Worm (Caenorhabditis elegans) whole organism, midembryonic: Measurements from ENCODE around the gene C16C10.4.

ENCODE experiments used
- T22C8.4 ChIP-seq: fragments of 200-800 bp; sonication (Bioruptor generic); IDR thresholded peaks from 2 replicates; pipeline ENCODE4 v1.3.6; 2022; ENCODE audit warnings: missing genetic modification characterization, missing compliant biosample characterization
- cog-1 ChIP-seq: sonication (generic microtip); optimal IDR thresholded peaks from 2 replicates; lab custom pipeline; 2016; ENCODE audit warnings: missing genetic modification characterization, missing compliant biosample characterization
- flt-1 ChIP-seq: fragments of 200-800 bp; sonication (Bioruptor generic); IDR thresholded peaks from 2 replicates; pipeline ENCODE4 v1.3.6; 2022; ENCODE audit warnings: missing genetic modification characterization, missing compliant biosample characterization
- klf-2 ChIP-seq: fragments of 200-800 bp; sonication (Bioruptor generic); conservative IDR thresholded peaks from 2 replicates; pipeline ENCODE4 v1.3.6; 2022; ENCODE audit warnings: missing genetic modification reagents, missing genetic modification characterization, missing compliant biosample characterization
- med-1 ChIP-seq: sonication (generic microtip); optimal IDR thresholded peaks from 2 replicates; lab custom pipeline; 2017; ENCODE audit warnings: missing genetic modification characterization, mild to moderate bottlenecking, missing compliant biosample characterization, antibody characterized with exemption, missing genetic modification reagents; ENCODE audit not compliant: insufficient read depth
- ref-1 ChIP-seq: fragments of 200-800 bp; sonication (Bioruptor generic); conservative IDR thresholded peaks from 2 replicates; pipeline ENCODE4 v1.3.6; 2022; ENCODE audit warnings: missing genetic modification reagents, missing genetic modification characterization, missing compliant biosample characterization
- tab-1 ChIP-seq: fragments of 200-800 bp; sonication (Bioruptor generic); IDR thresholded peaks from 2 replicates; pipeline ENCODE4 v1.3.6; 2022; ENCODE audit warnings: missing genetic modification characterization, missing compliant biosample characterization
- ztf-23 ChIP-seq: fragments of 200-800 bp; sonication (Bioruptor generic); IDR thresholded peaks from 2 replicates; pipeline ENCODE4 v1.3.6; 2022; ENCODE audit warnings: missing genetic modification reagents, missing genetic modification characterization, missing compliant biosample characterization
- ztf-29 ChIP-seq: fragments of 200-800 bp; sonication (Bioruptor generic); IDR thresholded peaks from 2 replicates; pipeline ENCODE4 v1.3.6; 2022; ENCODE audit warnings: missing genetic modification reagents, missing genetic modification characterization, missing compliant biosample characterization

The C16C10.4 gene

DNA sequence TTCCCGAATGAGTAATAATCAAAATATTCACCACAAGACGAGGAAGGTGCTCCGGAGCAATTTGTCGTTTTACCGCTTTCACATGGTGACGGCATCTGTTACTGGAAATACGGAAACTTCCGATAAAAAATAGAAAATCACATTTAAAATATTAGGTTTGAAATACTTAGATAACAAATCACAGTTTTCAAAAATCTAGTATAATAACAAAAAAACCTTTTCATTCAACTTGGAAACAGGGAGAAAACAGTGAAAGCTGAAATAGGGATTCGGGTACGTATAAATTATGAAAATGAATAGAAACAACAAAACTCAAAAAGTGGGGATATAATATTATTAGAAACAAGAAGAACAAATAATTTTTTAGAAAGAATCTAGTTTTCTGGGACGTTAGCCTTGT lies 10.2 kb downstream of the C16C10.4 start, which contains the start of gene C16C10.1:
Gene C16C10.1 (minus strand): TSS at position 101 of the 400 bp plus-strand sequence.
- no peak for TF ChIP-seq ztf-29 (GFP tag; lab: Robert Waterston, UW)
- TF ChIP-seq klf-2 (GFP tag; lab: Robert Waterston, UW) = no peak
- no peak for TF ChIP-seq cog-1
- TF ChIP-seq T22C8.4 (GFP tag; lab: Robert Waterston, UW) = no peak
- TF ChIP-seq flt-1 (GFP tag; lab: Robert Waterston, UW) = no peak
- TF ChIP-seq ref-1 = no peak
- no peak for TF ChIP-seq med-1 (GFP tag; lab: Kevin White, UChicago)
- no peak for TF ChIP-seq tab-1 (GFP tag; lab: Robert Waterston, UW)
- no peak for TF ChIP-seq ztf-23 (GFP tag; lab: Robert Waterston, UW)

DNA sequence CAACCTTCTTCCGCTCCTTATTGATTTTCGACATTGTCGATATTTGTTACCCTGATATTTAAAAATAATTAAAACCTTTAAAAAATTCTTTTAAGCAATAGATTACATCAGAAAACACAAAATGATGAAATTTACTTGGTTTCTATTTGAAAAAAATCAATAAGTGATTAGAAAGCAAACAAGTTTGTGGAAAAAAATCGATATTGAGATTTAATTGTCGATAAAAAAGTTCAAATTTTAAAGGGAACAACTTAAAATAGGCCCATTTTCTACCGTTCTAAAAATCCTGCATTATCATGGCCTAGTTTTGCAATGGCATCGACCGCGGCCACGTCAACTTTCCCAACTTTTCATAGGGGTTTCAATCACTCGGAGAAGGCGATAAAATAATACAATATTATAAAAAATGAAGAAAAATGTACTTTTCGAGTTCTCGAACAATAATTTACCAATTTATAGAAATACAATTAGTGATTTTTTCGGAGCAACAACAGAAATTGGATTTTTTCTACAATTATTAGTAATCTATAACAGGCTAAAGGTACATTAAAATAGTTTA lies 15.7 kb downstream of the C16C10.4 start, which contains the start of gene lars-1:
Gene lars-1 (minus strand): TSS at position 51 of the 559 bp plus-strand sequence.
- TF ChIP-seq T22C8.4 (GFP tag; lab: Robert Waterston, UW) = 0 out of 2 replicates have a peak, but pooled peaks have one; percentile 19
- TF ChIP-seq med-1 (GFP tag; lab: Kevin White, UChicago) = no peak

DNA sequence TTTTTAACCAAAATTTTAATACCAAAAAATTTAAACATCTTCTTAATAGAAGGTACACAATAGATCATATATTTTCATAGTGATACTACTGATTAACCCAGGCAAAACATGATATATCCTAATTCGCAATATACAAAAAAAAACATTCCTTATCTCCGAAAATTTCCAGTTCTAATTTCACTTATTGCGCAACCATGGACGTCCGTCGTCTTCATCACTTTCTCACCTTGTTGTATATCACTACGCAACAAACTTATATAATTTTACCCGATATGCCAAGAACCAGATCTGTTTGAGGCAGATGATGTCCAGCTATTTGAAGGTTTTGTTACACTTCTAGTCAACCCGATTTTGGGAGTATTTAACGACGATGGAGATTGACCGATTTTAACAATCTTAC lies 16.7 kb downstream of the C16C10.4 start, which contains the start of gene R74.2:
Gene R74.2 (plus strand): TSS at position 316 of the 400 bp plus-strand sequence.
- TF ChIP-seq cog-1 = no peak
- TF ChIP-seq tab-1 (GFP tag; lab: Robert Waterston, UW) = no peak
- TF ChIP-seq ztf-23 (GFP tag; lab: Robert Waterston, UW) = no peak
- TF ChIP-seq med-1 (GFP tag; lab: Kevin White, UChicago) = no peak
- no peak for TF ChIP-seq ref-1
- no peak for TF ChIP-seq ztf-29 (GFP tag; lab: Robert Waterston, UW)
- no peak for TF ChIP-seq flt-1 (GFP tag; lab: Robert Waterston, UW)

DNA sequence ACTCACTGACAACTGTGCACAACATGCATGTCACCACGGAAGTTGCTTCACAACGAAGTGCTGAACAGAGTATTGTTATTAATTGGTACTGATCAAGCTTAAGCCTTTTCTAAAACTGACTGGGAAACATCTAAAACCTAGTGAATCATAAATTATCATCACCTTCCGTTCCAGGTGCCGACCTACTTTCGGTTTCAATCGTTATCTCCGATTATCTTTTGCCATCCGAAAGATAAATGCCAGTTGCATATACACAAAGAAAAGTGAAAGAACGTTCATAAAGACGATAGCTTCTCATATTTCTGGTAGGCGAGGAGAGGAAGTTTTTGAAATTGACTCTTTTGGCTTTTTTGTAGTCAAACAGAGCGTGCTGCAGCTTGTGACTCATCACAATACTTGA lies 18.5 kb downstream of the C16C10.4 start:
- TF ChIP-seq T22C8.4 (GFP tag; lab: Robert Waterston, UW) (no peak), ztf-29 (GFP tag; lab: Robert Waterston, UW) (0 out of 2 replicates have a peak, but pooled peaks have one; percentile 37)

DNA sequence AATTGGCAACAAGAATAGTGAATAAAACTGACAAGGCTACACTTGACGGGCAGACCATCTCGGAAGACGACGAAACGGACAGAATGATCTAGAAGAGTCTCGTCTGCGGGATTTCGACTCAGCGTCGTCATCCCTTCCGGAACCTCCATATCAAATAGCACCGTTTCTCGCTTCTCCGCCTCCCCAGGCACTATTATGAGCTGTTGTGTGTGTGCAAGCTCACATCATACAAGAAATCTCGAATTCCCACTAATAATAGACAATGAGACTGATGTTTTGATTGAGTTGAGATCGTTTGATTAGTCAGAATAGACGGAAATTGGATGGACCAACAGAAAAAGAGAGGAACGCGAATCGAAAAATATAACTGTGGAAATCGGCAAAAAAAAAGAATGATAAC lies 19.1 kb downstream of the C16C10.4 start, which contains the start of gene spp-28:
Gene spp-28 (minus strand): TSS at position 101 of the 400 bp plus-strand sequence.
- TF ChIP-seq med-1 (GFP tag; lab: Kevin White, UChicago) = no peak
- TF ChIP-seq klf-2 (GFP tag; lab: Robert Waterston, UW) = no peak
- TF ChIP-seq flt-1 (GFP tag; lab: Robert Waterston, UW) = no peak

DNA sequence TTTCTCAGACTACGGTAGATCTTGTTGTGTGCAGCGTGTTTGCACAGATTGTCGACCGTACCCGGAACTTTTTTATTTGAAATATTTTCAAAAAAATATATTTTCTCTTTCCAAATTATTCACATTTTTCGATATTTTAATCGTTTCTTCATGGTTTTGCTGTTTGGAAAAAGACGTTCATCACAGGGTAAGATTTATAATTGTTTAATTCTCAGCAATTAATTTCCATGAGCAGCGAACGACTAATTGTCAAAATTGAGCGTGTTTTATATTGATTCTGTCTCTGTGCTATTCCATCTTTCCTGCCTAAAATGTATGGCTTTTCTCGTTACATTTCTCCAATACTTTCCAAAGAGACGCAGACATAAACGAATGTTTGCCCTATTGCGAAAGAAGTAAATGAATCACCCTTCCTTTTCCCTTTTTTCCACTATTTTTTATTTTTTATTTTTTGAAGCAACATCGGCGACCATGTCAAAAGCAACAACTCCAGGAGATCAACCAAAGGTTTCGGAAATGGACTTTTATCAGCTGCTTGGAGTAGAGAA lies 20.0 kb downstream of the C16C10.4 start, which contains the start of gene dnj-16:
Gene dnj-16 (plus strand): TSS at position 51 of the 548 bp plus-strand sequence.
- no peak for TF ChIP-seq tab-1 (GFP tag; lab: Robert Waterston, UW)
- TF ChIP-seq flt-1 (GFP tag; lab: Robert Waterston, UW) = no peak
- no peak for TF ChIP-seq ztf-29 (GFP tag; lab: Robert Waterston, UW)
- no peak for TF ChIP-seq T22C8.4 (GFP tag; lab: Robert Waterston, UW)
- no peak for TF ChIP-seq ztf-23 (GFP tag; lab: Robert Waterston, UW)
- TF ChIP-seq med-1 (GFP tag; lab: Kevin White, UChicago) = no peak
- TF ChIP-seq ref-1 = no peak
- no peak for TF ChIP-seq cog-1
- TF ChIP-seq klf-2 (GFP tag; lab: Robert Waterston, UW) = no peak

DNA sequence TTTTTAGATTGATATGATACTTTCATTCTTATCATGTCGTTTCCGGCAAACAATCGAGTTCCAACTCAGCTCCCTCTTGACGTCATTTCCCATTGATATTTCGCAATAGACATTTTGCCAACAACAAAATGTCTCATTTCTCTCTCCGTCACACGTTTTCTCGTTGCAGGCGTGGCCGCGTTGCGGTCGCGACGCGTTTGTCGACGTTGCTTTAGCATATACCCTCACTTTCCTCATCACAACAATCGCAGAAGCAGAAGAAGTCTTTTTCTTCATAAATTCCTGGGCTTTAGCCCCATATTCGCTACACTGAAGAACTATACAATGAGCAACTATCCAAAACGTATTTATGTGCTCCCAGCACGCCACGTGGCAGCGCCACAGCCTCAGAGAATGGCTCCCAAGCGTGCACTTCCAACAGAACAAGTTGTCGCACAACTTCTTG lies 22.5 kb downstream of the C16C10.4 start, which contains the start of gene xbp-1:
Gene xbp-1 (plus strand): TSS at position 151 of the 445 bp plus-strand sequence.
- TF ChIP-seq tab-1 (GFP tag; lab: Robert Waterston, UW) (no peak), flt-1 (GFP tag; lab: Robert Waterston, UW) (peak; percentile 66), ref-1 (no peak), cog-1 (peak; percentile 45), klf-2 (GFP tag; lab: Robert Waterston, UW) (no peak), ztf-29 (GFP tag; lab: Robert Waterston, UW) (0 out of 2 replicates have a peak, but pooled peaks have one; percentile 45), ztf-23 (GFP tag; lab: Robert Waterston, UW) (peak; percentile 41; the same call in 1 of the 2 replicates)

DNA sequence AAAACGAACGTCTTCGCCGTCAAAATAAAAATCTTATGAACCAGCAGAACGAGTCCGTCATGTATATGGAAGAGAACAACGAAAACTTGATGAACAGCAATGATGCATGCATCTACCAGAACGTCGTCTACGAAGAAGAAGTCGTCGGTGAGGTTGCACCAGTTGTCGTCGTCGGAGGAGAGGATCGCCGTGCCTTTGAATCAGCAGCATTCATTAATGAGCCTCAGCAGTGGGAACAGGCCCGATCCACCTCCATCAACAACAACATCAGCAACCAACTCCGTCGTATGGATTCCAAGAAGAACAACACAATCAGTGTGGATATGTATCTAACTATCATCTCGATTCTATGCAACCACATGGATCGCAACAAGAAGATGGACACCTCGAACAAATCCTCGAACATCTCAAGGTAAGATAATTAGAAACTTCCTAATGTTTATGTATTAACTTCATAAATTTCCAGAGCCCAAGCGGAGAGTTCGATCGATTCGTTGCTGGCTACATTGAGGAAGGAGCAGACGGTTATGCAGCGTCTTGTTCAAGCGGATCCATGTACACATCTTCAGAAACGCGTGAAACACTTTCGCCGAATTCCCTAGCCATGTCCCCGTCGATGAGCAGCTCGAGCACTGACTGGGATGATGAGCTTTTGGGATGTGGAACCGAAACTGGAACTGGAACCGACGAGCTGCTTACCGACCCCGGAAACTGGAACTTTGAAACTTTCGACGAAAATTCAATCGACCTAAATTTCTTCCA lies 23.4 kb downstream of the C16C10.4 start:
- no peak for TF ChIP-seq flt-1 (GFP tag; lab: Robert Waterston, UW)
- no peak for TF ChIP-seq ztf-23 (GFP tag; lab: Robert Waterston, UW)
- TF ChIP-seq klf-2 (GFP tag; lab: Robert Waterston, UW) = no peak
- no peak for TF ChIP-seq T22C8.4 (GFP tag; lab: Robert Waterston, UW)
- no peak for TF ChIP-seq cog-1
- TF ChIP-seq ztf-29 (GFP tag; lab: Robert Waterston, UW) = no peak
- no peak for TF ChIP-seq ref-1
- no peak for TF ChIP-seq med-1 (GFP tag; lab: Kevin White, UChicago)
- TF ChIP-seq tab-1 (GFP tag; lab: Robert Waterston, UW) = no peak

DNA sequence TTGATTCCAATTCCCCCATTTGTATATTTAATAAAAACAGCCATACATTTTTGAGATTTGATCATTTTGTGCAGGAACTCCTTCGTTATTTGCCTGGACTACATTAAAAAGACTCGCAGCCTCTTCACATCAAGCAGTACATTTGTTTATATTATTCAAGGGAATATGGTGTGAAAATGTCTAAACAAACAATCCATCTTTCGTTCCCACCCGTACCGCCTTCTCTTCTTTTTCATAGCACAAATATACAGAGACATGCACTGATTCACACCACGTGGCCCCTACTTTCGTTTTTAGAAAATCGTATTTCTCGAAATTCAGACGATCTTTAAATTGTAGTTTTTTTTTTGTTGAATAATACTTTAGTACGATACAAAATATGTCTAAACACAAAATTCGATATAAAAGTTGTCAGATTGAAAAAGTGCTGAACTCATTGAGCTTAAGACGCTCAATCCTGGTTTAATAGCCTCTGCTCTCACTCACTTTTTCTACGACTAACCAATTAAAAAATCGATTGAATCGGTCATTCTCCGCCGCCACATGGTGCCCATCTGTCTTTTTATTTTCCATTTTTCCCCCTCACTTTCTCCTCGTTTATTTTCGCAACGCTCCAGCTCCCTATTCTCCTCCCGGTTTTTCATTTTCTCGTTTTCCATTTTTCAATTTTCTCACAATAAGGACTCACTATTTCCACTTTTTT lies 24.3 kb downstream of the C16C10.4 start:
- TF ChIP-seq T22C8.4 (GFP tag; lab: Robert Waterston, UW) = no peak
- no peak for TF ChIP-seq med-1 (GFP tag; lab: Kevin White, UChicago)
- TF ChIP-seq flt-1 (GFP tag; lab: Robert Waterston, UW) = no peak
- no peak for TF ChIP-seq ref-1
- TF ChIP-seq ztf-29 (GFP tag; lab: Robert Waterston, UW) = no peak
- no peak for TF ChIP-seq klf-2 (GFP tag; lab: Robert Waterston, UW)
- TF ChIP-seq tab-1 (GFP tag; lab: Robert Waterston, UW) = no peak
- no peak for TF ChIP-seq cog-1
- no peak for TF ChIP-seq ztf-23 (GFP tag; lab: Robert Waterston, UW)
